Fruit fly (Drosophila melanogaster): Measurements from ENCODE around the gene mbf1.

Gene mbf1

DNA sequence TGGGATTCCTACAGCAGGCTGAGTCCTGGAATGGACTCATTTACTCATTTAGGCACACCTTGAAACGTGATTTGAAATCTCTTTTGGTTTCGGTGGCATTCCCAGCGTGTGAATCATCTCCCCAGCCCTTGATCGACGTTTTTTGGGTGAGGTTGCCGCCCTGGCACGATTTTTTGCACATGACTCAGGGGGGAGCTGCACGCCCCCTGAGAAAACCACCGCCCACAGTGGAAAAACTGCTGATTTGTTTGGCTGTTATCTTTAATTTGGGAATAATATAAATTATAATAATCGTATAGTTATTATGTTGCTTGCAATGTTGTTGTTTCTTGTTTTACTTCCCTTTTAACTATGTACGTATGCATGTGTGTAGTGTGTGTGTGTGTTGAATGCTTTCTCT is 38.7 kb downstream of the mbf1 start (continued):
- TF ChIP-seq Oli (tag; optimal IDR thresholded peaks at IDR 0.05) (no peak), CG11695 (GFP tag; IDR thresholded peaks at IDR 0.05) (no peak), CG12744 (GFP tag; optimal IDR thresholded peaks at IDR 0.05) (no peak), pan (optimal IDR thresholded peaks at IDR 0.05) (no peak), pan (GFP tag; optimal IDR thresholded peaks at IDR 0.05 in 1 of 2, IDR thresholded peaks at IDR 0.05 in 1 of 2) (peak in 1 of 2 experiments; percentile 27), ab (GFP tag; optimal IDR thresholded peaks at IDR 0.05) (no peak), fu2 (GFP tag; optimal IDR thresholded peaks at IDR 0.05) (no peak), NC2β (GFP tag; optimal IDR thresholded peaks at IDR 0.05) (no peak), CG4360 (GFP tag; IDR thresholded peaks at IDR 0.05) (no peak), CG1603 (tag; optimal IDR thresholded peaks at IDR 0.05) (no peak), crol (GFP tag; IDR thresholded peaks at IDR 0.05) (peak; percentile 59), vnd (GFP tag; IDR thresholded peaks at IDR 0.05; ENCODE audit: partially characterized antibody) (no peak), YL-1 (GFP tag; optimal IDR thresholded peaks at IDR 0.05) (no peak), caup (GFP tag; optimal IDR thresholded peaks at IDR 0.05; ENCODE audit: severe bottlenecking) (no peak), btn (GFP tag; optimal IDR thresholded peaks at IDR 0.05) (no peak), Rx (GFP tag; IDR thresholded peaks at IDR 0.05) (no peak), CG30020 (tag; optimal IDR thresholded peaks at IDR 0.05) (no peak), CG10431 (GFP tag; optimal IDR thresholded peaks at IDR 0.05) (no peak), Ets65A (GFP tag) (peak; percentile 13), CG12104 (GFP tag; optimal IDR thresholded peaks at IDR 0.05) (no peak), sima (GFP tag; optimal IDR thresholded peaks at IDR 0.05) (no peak), CG10267 (tag; optimal IDR thresholded peaks at IDR 0.05) (no peak), trh (GFP tag; optimal IDR thresholded peaks at IDR 0.05) (no peak), CG30403 (GFP tag; optimal IDR thresholded peaks at IDR 0.05) (no peak), inv (GFP tag; IDR thresholded peaks at IDR 0.05; ENCODE audit: partially characterized antibody) (no peak), ara (GFP tag; IDR thresholded peaks at IDR 0.05) (no peak), CG17186 (GFP tag; optimal IDR thresholded peaks at IDR 0.05) (no peak), toy (GFP tag; IDR thresholded peaks at IDR 0.05) (no peak), CG4328 (GFP tag; optimal IDR thresholded peaks at IDR 0.05) (no peak), so (GFP tag; IDR thresholded peaks at IDR 0.05) (no peak), slbo (GFP tag; IDR thresholded peaks at IDR 0.05) (peak; percentile 49), sug (tag; optimal IDR thresholded peaks at IDR 0.05) (peak; percentile 71), chm (GFP tag; IDR thresholded peaks at IDR 0.05) (no peak), CG6683 (GFP tag; optimal IDR thresholded peaks at IDR 0.05) (no peak), CrebB (tag; optimal IDR thresholded peaks at IDR 0.05) (no peak), cas (GFP tag; IDR thresholded peaks at IDR 0.05) (no peak), rib (GFP tag; IDR thresholded peaks at IDR 0.05) (peak; percentile 65), CG4730 (GFP tag; IDR thresholded peaks at IDR 0.05) (no peak), fd96Cb (tag; optimal IDR thresholded peaks at IDR 0.05) (no peak), CG9932 (GFP tag; IDR thresholded peaks at IDR 0.05) (peak; percentile 57; the same call in 1 of the 2 replicates), CG9727 (GFP tag; optimal IDR thresholded peaks at IDR 0.05) (no peak), Ravus (GFP tag; IDR thresholded peaks at IDR 0.05) (no peak), Hmr (GFP tag; optimal IDR thresholded peaks at IDR 0.05) (peak; percentile 5), pros (GFP tag; optimal IDR thresholded peaks at IDR 0.05) (no peak), CG11247 (GFP tag; IDR thresholded peaks at IDR 0.05) (no peak), pzg (GFP tag; optimal IDR thresholded peaks at IDR 0.05) (peak; percentile 25), dan (GFP tag; IDR thresholded peaks at IDR 0.05) (no peak), lab (GFP tag; optimal IDR thresholded peaks at IDR 0.05) (peak; percentile 43), Max (GFP tag; optimal IDR thresholded peaks at IDR 0.05) (no peak), CG6854 (GFP tag; optimal IDR thresholded peaks at IDR 0.05) (no peak), CG13123 (GFP tag; optimal IDR thresholded peaks at IDR 0.05) (no peak), CG8359 (GFP tag; optimal IDR thresholded peaks at IDR 0.05; ENCODE audit: borderline replicate concordance) (no peak), lmd (GFP tag; IDR thresholded peaks at IDR 0.05) (no peak)

All from whole organism, embryonic.